Worm (Caenorhabditis elegans) whole organism, dauer: ENCODE results near the gene R09E10.5.
"Not testable (repeated sequence)": the region's sequence is repeated elsewhere in the genome, so short reads cannot be mapped to it uniquely, and the experiment has no call there.

Source experiments
- unc-62 ChIP-seq: sonication (generic microtip); optimal IDR thresholded peaks from 2 replicates; lab custom pipeline; 2017; ENCODE audit warnings: missing biosample characterization, missing genetic modification reagents, missing genetic modification characterization

The R09E10.5 gene

DNA sequence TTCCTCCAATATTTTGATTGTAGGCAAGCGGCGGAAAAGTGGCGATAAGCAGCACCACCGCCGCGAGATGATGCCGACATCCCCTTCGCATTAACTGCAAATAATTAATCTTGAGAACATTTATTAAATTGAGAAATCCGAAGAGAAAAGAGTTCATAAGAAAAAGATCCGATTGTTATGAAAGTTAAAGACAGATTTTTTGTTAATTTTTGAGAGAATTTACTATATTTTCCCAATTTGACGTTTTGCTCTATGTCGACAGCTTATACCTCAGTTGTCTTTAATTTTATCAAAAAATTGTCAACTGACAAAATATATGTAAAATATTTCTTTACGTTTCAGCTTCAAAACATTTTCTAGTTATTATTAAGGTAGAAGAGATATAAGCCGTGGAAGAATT is at the start of gene R09E10.5:
TSS of gene R09E10.5 (minus strand) at position 101 of the 400 bp plus-strand sequence.
- TF ChIP-seq unc-62 = no peak

DNA sequence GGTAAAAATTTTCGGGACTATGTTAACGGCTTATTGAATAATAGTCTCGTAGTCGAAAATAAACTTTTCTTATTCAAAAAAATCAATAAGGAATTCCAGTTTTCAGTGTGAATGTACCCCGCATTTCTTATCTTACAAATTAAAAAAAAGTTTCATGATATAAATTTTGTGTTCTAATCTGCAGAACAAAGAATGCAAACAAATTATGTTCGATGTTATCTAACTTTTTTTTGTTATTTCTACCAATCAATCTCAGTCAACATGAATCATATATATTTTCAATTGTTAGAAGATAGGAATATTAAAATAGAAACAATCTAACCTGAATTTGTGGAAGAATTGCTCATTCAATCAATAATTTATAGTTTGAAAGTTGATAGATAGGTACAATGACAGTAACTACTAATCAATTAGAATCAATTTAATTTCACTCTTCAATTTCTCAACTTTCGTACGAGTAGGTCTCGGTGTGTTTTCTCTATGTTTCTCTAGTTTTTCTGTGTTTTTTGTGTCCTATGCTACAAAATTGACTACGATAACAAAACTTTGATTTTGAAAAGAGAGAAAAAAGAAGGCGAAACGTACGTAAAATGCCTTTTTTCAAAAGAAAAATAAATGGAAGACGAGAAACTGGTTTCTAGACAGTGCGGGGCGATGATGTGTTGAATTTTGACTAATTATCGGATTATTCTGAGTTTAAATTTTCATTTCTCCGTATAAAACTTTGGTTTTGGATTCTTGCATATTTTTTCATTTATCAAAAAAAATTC is 48.0 kb upstream of the R09E10.5 start, which contains the start of the genes unc-43 and Y43C5B.3:
TSS of gene unc-43 (minus strand) at position 347 of the 770 bp plus-strand sequence.
TSS of gene Y43C5B.3 (plus strand) at position 720 of the 770 bp plus-strand sequence.
- TF ChIP-seq unc-62 = no peak

DNA sequence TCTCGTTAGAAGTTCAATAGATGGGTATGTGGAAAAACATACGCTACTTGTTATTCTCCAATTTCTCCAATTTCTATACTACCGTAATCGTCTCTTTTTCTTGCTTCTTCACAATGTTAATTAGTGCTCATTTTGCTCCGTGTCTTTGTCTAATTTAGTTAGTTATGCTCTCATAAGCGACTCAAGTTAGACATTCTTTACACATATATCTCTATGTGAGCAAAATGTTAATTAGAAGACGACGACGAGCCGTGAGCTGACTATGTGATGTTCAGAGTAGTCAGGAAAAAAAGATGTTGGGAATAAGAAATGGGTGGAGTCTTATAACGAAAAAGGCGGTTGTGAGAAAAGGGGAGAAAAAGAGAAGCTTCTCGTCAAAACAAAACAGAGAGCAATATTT is 45.4 kb upstream of the R09E10.5 start:
- no peak for TF ChIP-seq unc-62

DNA sequence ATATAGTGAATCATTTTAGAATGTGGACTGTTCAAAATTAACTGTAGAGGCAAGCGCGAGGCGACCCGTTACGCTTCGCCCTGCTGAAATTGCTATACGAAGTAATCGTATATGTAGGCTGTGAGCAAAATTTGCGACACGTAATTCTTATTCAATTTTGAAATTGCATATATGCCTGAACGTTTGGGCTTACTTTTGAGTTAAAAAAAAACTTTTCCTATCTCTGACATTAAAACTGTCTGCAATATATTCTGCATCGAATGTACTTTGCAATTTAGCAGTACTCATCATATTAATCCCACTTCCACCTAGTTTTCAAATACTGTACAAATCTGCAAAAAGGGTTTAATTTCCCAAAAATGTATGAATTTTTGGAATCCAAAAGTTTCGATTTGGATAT is 44.8 kb upstream of the R09E10.5 start:
- no peak for TF ChIP-seq unc-62

DNA sequence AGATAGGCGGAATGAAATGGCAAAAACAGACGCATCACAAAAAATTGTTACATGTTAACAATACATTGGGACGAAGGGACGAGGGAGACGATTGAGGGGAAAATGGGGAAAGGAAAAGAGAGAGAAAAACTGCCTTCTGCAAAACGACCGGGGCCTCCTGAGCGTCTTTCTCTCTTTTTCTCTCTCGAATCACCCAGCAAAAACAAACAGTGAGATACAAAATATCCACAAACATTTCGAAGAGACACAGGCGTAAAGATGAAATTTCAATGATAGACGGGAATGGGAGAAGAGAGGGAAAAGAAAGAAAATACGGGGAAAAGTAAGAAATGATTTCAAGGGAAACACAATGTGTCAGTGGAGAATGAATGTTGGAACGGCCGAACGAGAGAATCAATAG is 43.9 kb upstream of the R09E10.5 start:
- no peak for TF ChIP-seq unc-62

DNA sequence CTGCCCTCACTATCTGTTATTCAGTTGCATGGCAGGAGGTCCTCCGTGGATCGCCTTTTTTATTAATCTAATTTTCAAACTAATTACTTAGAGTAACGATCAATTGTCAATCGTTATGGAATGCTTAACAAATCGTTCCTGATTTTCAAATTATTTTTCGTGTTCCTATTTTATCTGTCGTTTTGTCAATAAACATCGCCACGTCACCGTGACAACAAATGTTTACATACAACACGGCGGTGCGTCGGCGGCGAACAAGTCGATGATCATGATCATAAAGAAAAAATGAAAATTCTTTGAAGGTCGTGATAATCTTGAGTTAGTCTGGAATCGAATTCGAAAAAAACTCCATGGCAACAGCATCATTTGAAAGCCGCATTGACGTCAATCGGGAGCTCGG is 43.4 kb upstream of the R09E10.5 start:
- TF ChIP-seq unc-62 = no peak

DNA sequence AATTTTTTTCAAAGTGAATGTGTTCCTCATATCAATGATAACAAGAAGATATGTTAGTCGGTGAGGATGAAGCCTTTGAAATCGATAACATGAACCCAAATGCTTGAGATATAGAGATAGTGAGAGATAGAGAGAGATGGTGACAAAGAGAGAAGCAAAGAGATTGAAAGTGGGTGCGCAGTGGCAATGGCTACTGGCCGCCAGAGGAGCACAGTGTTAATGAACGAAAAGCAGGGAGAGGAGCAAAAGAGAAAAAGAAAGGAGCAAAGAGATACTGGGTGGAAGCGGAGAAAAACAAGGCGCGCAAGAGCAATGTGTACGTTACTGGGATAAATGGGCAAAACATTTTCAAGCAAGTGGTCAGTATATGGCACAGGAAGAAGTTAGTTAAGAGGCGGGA is 42.5 kb upstream of the R09E10.5 start:
- no peak for TF ChIP-seq unc-62

DNA sequence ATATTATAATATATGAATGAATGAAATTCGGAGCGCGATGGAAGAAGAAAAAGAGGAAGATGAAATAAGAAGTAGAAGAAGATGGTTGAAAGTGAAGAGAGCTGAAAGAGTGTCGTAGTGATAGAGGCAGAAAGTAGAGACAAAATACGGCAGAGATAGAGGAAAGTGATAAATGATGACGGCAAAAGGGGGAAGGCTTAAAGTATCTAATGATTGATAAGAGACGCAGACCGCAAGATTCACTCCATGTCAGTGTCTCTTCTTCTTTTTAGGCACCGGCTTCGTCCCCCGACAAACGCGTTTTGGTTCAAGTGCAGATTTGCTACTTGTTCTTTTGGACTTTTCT is 40.2 kb upstream of the R09E10.5 start:
- TF ChIP-seq unc-62 = no peak

DNA sequence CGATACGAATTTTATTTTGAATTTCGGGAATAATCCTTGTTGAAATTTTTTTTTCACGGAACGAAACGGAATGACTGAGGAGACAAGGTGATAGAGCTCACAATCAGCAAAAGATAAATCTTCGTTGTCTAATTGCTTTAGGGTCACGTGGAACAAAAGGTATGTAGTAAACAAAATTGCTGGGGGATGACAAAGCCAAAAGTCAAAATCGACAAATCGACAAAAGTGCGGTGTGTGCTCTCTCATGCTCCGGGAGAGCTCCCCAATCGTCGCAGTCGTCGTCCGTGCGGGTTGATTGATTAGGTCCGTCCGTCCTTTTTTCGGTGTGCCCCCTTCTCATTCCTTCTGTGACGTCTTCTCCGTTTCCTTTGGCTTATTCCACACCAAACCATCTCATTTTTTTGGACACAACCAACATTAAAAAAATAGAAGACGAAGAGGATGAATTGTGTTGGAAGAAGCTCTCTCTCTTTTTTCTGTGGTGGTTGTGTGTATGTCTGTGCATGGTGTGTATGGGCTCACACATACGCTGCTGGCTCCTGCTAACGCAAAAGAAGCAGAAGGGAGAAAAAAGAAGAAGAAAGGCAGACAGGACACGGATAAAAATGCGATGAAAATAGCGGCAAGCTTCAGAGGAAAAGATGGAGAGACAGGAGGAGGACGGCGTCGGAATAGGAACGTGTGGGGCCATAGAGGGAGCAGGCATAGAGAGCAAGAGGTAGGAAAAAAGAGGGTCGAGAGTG is 39.7 kb upstream of the R09E10.5 start:
- TF ChIP-seq unc-62 = no peak

DNA sequence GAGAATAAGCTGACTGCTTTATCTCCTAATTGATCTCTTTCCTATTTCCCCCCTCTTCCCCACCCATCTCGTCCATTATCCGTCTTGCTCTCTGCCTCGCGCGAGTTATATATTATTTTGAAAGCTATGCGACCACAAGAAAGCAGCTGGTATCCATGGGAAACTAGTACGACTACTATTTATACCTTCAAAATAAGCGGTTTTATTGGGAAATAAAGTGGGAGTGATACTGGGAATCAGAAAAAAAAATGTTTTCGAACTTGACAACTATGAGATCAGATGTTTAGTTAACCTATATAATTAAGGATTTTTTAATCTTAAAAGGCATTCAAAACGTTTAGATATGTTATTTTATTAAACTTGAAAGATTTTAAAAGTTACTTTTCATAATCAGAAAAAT is 37.6 kb upstream of the R09E10.5 start:
- no peak for TF ChIP-seq unc-62

DNA sequence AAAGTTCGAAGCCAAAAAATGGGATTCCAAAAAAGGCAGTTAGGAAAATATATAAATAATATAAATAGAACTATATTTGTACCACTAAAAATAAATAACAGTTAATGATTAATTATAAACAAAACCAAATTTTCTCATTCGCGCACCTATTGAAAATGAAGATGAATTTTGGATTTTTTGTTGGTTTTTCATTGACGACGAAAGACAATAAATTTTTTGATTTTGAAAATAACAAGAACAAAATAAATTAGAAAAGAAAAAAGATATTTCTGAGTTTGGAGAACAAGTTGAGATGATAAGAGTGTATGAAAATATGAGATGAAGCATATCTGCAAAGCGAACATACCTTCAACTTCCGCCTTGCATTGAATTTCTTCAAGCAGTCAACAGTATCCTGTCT is 35.2 kb upstream of the R09E10.5 start:
- no peak for TF ChIP-seq unc-62

DNA sequence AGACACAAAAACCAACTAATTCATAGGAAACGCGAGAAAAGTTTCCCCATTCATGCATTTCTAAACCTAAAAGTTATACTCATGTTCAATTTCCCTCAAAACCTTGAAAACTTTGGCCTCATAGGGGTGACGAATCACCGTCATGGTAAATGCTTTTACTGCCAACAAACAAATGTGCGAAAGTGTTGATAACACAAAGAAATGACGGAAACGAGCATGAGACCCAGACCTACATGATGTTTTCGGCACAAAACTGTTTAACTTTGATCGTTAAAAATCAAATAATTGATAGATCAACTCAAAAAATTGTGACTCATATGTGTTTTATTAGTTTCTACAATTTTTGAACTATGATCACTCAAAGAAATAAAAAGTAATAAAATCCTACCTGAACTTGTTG is 29.8 kb upstream of the R09E10.5 start:
- TF ChIP-seq unc-62 = no peak

DNA sequence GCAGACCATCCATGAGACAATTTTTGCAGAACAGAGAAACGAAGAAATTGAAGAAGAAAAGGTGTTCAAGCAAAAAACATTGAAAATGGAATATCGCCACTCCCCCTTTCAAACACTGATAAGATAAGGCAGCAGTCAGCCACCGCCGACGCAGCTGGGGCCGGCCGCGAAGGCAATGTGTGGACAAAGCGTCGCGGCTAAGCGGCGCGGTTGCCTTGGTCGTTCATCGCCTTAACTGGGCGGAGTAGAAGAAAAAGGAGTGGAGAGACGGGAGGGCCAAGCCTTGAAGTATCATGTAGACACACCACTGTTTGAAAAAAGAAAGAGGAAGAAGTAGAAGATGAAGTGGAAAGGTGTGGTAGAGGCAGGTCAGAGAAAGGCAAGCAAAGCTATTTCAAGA is 28.9 kb upstream of the R09E10.5 start:
- TF ChIP-seq unc-62 = no peak

DNA sequence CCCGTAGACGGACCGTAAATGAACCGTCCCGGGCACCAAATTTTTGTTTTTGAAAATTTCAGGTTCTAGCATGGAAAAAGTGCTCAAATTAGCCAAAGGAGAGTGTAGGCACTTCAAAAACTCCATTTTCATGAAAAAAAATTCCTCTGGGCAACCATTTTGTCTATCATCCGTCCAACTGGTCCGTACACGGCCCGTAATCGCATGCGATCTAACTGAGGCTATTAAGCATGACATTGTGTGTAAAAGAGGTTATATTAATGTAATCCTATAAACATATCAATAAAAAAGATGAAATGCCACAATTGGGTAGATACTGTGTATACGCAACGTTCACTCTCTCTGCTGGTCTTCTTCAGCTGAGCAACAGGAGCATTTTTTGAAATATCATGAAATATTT is 20.5 kb upstream of the R09E10.5 start, which contains the start of gene R09E10.1:
TSS of gene R09E10.1 (minus strand) at position 101 of the 400 bp plus-strand sequence.
- TF ChIP-seq unc-62 = not testable (repeated sequence)

DNA sequence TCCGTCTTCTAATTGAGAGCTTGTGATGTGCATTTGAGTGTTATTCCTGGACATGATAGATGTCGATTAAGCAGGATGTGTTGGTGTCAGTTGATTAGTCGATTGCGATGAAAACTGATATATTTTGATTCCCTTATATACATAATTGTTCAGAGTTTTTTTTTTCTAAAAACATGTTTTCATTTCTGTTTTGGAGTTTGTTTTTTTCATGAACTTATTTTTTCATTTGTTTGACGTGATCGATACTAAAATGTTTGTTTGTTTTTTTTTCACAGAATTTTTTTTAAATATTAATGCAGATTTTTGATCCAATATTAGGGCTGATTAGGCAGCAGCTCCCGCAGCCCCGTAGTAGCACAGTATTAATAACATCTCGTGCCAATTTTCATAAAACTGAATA is 16.1 kb upstream of the R09E10.5 start, which contains the start of gene R09E10.2:
TSS of gene R09E10.2 (minus strand) at position 101 of the 400 bp plus-strand sequence.
- TF ChIP-seq unc-62 = no peak

DNA sequence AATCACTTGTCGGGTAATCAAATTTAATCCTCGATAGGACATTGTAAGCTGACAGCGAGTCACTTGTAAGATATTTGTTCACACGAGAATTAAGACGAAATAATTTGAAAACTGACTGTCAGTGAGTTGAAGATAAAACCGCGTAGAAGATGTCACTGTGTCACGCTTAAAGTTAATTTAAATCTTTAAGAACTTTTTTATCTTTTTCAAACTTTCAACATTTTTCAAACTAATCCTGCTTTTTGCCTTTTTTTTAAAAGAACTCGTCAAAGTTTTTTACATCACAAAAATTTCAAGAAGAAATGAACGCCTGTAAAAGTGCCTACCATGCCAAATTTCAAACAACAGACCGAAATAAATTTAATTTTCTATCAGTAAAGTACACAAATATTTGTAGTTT is 11.5 kb upstream of the R09E10.5 start, which contains the start of gene acs-18:
TSS of gene acs-18 (minus strand) at position 101 of the 400 bp plus-strand sequence.
- no peak for TF ChIP-seq unc-62

DNA sequence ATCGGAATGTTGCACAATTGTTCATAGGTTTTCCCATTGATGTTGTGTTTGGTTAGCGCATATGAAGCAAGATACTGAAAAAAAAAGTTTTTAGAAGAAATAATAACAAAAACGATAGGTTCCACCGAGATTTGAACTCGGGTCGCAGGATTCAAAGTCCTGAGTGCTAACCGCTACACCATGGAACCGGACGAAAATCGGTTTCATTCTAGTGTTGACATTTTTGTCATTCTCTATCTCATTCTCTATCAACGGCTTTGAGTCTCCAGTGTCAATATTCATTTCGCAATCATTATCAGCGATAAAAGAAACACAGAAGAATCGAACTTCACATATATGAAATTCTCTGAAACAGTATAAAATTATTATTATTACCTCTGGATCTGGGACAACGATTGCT is 9.0 kb upstream of the R09E10.5 start:
- TF ChIP-seq unc-62 = no peak

DNA sequence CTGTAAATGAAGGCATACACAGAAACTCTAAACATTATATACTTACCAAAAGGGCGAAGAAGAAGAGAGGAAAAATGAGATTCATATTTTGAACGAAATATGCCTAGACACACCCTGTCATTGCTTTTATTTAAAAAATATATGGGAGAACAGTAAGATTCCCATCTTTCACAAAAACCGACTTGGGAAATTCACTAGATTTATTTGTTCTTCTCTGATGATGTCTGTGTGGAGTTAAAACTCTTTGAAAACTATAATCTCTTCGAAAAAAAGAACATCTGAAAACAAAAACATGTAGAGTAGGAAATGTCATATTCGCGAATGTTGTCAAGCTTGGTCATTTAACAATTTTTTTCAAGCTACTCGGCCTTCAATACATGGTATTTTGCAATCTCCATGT is 8.2 kb upstream of the R09E10.5 start, which contains the start of gene R09E10.8:
TSS of gene R09E10.8 (minus strand) at position 101 of the 400 bp plus-strand sequence.
- TF ChIP-seq unc-62 = no peak
